Worm (Caenorhabditis elegans): ENCODE data around the gene aos-1.

aos-1 gene

ce11 chrV:10174632-10175075, 44.6 kb upstream of the aos-1 start (continued):
- peak; percentile 9; the same call in 1 of the 2 replicates for TF ChIP-seq mab-9 (GFP tag; IDR thresholded peaks at IDR 0.05)
- no peak for TF ChIP-seq nhr-76 (tag; optimal IDR thresholded peaks at IDR 0.05)
- peak; percentile 97 for TF ChIP-seq fkh-10 (GFP tag; optimal IDR thresholded peaks at IDR 0.05)
- TF ChIP-seq skn-1 (tag; optimal IDR thresholded peaks at IDR 0.05) = no peak
- peak; percentile 74 for TF ChIP-seq fos-1 (tag; optimal IDR thresholded peaks at IDR 0.05)
- TF ChIP-seq efl-1 (optimal IDR thresholded peaks at IDR 0.05) = peak; percentile 44 to 53
- peak in 1 of 2 experiments; percentile 19 for TF ChIP-seq efl-1 (GFP tag; optimal IDR thresholded peaks at IDR 0.05 in 1 of 2)
- no peak for TF ChIP-seq nhr-90 (tag; optimal IDR thresholded peaks at IDR 0.05; ENCODE audit: poor library complexity)
- no peak for TF ChIP-seq lir-3 (tag; optimal IDR thresholded peaks at IDR 0.05; ENCODE audit: poor library complexity)
- peak; percentile 70 for TF ChIP-seq ces-1 (GFP tag; optimal IDR thresholded peaks at IDR 0.05)
- TF ChIP-seq efl-3 (GFP tag; optimal IDR thresholded peaks at IDR 0.05) = no peak
- no peak for TF ChIP-seq ceh-63 (GFP tag; optimal IDR thresholded peaks at IDR 0.05)
- TF ChIP-seq aly-2 (tag; optimal IDR thresholded peaks at IDR 0.05) = no peak
- TF ChIP-seq hlh-17 (GFP tag; optimal IDR thresholded peaks at IDR 0.05; ENCODE audit: borderline replicate concordance) = no peak
- TF ChIP-seq dpl-1 (GFP tag; optimal IDR thresholded peaks at IDR 0.05) = no peak
- TF ChIP-seq unc-30 (tag; optimal IDR thresholded peaks at IDR 0.05) = no peak
- peak; percentile 78 for TF ChIP-seq pax-3 (tag; optimal IDR thresholded peaks at IDR 0.05)
- TF ChIP-seq sox-4 (tag; optimal IDR thresholded peaks at IDR 0.05) = peak; percentile 43
- no peak for TF ChIP-seq unc-98 (GFP tag; IDR thresholded peaks at IDR 0.05)
- no peak for TF ChIP-seq elt-3 (tag; optimal IDR thresholded peaks at IDR 0.05)
- peak; percentile 41 for TF ChIP-seq jun-1 (tag; optimal IDR thresholded peaks at IDR 0.05)
- peak; percentile 45 for TF ChIP-seq snpc-4 (tag; optimal IDR thresholded peaks at IDR 0.05)
- TF ChIP-seq zag-1 (tag; optimal IDR thresholded peaks at IDR 0.05) = peak; percentile 75
- TF ChIP-seq fkh-8 (tag; optimal IDR thresholded peaks at IDR 0.05) = peak; percentile 98
- TF ChIP-seq ceh-82 (tag; optimal IDR thresholded peaks at IDR 0.05) = peak; percentile 44 to 81 (median 54)
- TF ChIP-seq lin-13 (GFP tag; optimal IDR thresholded peaks at IDR 0.05) = peak; percentile 71
- TF ChIP-seq alr-1 (tag; optimal IDR thresholded peaks at IDR 0.05; ENCODE audit: borderline replicate concordance) = no peak
- no peak for TF ChIP-seq fkh-4 (tag; optimal IDR thresholded peaks at IDR 0.05; ENCODE audit: borderline replicate concordance)
- no peak for TF ChIP-seq vab-15 (tag; optimal IDR thresholded peaks at IDR 0.05)
- peak; percentile 24 for TF ChIP-seq nhr-237 (tag; optimal IDR thresholded peaks at IDR 0.05)
- no peak for TF ChIP-seq sup-37 (GFP tag; optimal IDR thresholded peaks at IDR 0.05)
- no peak for TF ChIP-seq tlp-1 (tag; optimal IDR thresholded peaks at IDR 0.05)
- TF ChIP-seq ets-5 (GFP tag; IDR thresholded peaks at IDR 0.05) = no peak
- TF ChIP-seq hlh-4 (tag; optimal IDR thresholded peaks at IDR 0.05) = no peak
- TF ChIP-seq aha-1 (tag; optimal IDR thresholded peaks at IDR 0.05) = no peak
- peak; percentile 85 for TF ChIP-seq swsn-7 (tag; optimal IDR thresholded peaks at IDR 0.05)
- TF ChIP-seq ceh-88 (GFP tag; IDR thresholded peaks at IDR 0.05) = peak; percentile 46; the same call in 1 of the 2 replicates
- TF ChIP-seq nhr-11 (tag; optimal IDR thresholded peaks at IDR 0.05) = no peak
- TF ChIP-seq grh-1 (GFP tag; IDR thresholded peaks at IDR 0.05) = no peak
- no peak for TF ChIP-seq C16A3.4 (tag; optimal IDR thresholded peaks at IDR 0.05)
- TF ChIP-seq lin-39 (tag; optimal IDR thresholded peaks at IDR 0.05) = no peak
- TF ChIP-seq F16B12.6 (tag; optimal IDR thresholded peaks at IDR 0.05) = no peak
- TF ChIP-seq isw-1 (GFP tag; IDR thresholded peaks at IDR 0.05) = peak; percentile 78
- TF ChIP-seq ceh-90 (tag; optimal IDR thresholded peaks at IDR 0.05) = no peak
- TF ChIP-seq nhr-47 (tag; optimal IDR thresholded peaks at IDR 0.05) = peak; percentile 87
- peak; percentile 53 for TF ChIP-seq mef-2 (tag; optimal IDR thresholded peaks at IDR 0.05)
- TF ChIP-seq egl-27 (tag; optimal IDR thresholded peaks at IDR 0.05) = peak in 1 of 2 experiments; percentile 27
- TF ChIP-seq lin-15B (tag; optimal IDR thresholded peaks at IDR 0.05) = peak; percentile 5
- no peak for TF ChIP-seq elt-2 (tag; optimal IDR thresholded peaks at IDR 0.05)
- no peak for TF ChIP-seq unc-62 (GFP tag; optimal IDR thresholded peaks at IDR 0.05)
- peak; percentile 90 for TF ChIP-seq nhr-71 (tag; optimal IDR thresholded peaks at IDR 0.05)
- no peak for TF ChIP-seq Y116A8C.19 (tag; optimal IDR thresholded peaks at IDR 0.05; ENCODE audit: borderline replicate concordance)
- TF ChIP-seq mep-1 (tag; optimal IDR thresholded peaks at IDR 0.05) = peak; percentile 55

Data from whole organism, L1 larva.